Worm (Caenorhabditis elegans): ENCODE measurements around the gene nmur-3.

The nmur-3 gene

DNA sequence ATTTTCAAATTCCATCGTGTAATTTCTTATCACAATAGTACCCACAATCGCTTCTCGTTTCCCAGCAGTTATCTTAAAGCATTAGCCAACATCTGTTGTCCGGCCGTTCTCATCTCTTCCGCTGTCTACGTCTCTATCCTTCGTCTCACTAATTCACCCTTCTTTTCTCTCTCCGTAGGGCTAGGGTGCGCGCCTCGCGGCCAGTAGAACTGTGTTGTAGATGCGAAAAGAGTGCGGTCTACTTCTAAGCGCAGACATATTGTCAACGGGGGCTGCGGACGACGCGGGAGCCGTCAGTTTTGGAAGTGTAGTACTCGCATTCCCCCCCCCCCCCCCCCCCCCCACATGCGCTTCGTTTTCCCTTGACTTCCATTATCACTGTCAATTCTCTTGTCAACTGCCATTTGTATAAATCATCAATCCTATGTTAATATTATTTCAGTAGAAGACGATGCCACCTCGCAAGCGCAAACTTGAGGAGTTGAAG lies 47.4 kb downstream of the nmur-3 start, which contains the start of gene spr-3:
Gene spr-3, plus strand, starts transcription at position 437 of the 487 bp plus-strand sequence.
- no peak for TF ChIP-seq ztf-23 (GFP tag; IDR thresholded peaks at IDR 0.05)
- no peak for TF ChIP-seq T22C8.4 (GFP tag; IDR thresholded peaks at IDR 0.05)
- no peak for TF ChIP-seq ztf-29 (GFP tag; IDR thresholded peaks at IDR 0.05)
- TF ChIP-seq klf-2 (GFP tag; conservative IDR thresholded peaks at IDR 0.05) = no peak
- TF ChIP-seq tab-1 (GFP tag; IDR thresholded peaks at IDR 0.05) = no peak
- no peak for TF ChIP-seq flt-1 (GFP tag; IDR thresholded peaks at IDR 0.05)
- TF ChIP-seq cog-1 (tag; optimal IDR thresholded peaks at IDR 0.05) = no peak
- no peak for TF ChIP-seq ref-1 (GFP tag; conservative IDR thresholded peaks at IDR 0.05)
- no peak for TF ChIP-seq med-1 (GFP tag; optimal IDR thresholded peaks at IDR 0.05; ENCODE audit: insufficient read depth)

DNA sequence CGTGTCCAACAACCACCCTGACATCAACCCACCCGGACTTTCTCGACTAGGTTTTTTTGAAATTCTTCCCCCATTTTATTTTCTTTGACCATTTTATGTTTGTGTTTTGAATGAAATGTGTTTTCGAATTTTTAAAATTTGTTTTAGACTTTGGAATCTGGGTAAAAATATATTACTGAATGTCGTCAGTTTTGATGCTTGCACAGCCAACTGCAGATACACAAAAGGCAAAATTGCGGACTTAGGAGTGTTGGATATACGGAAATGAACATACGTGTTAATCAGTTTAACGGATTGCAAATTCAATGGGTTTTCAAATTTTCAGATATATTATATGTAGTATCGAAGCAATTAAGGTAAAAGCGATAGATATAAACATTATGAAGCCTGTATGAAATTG lies 50.4 kb downstream of the nmur-3 start:
- TF ChIP-seq ztf-29 (GFP tag; IDR thresholded peaks at IDR 0.05) (no peak), ref-1 (GFP tag; conservative IDR thresholded peaks at IDR 0.05) (no peak), klf-2 (GFP tag; conservative IDR thresholded peaks at IDR 0.05) (no peak), med-1 (GFP tag; optimal IDR thresholded peaks at IDR 0.05; ENCODE audit: insufficient read depth) (no peak)
